Fruit fly (Drosophila melanogaster) whole organism, adult: ENCODE measurements around the gene Hrd3.

Source experiments
- CG11617 ChIP-seq: fragments of 200-800 bp; sonication (Bioruptor generic); optimal IDR thresholded peaks from 2 replicates; lab custom pipeline; 2017; ENCODE audit warnings: mild to moderate bottlenecking, missing biosample characterization, missing genetic modification reagents, missing genetic modification characterization
- CG12768 ChIP-seq: fragments of 200-800 bp; sonication (Bioruptor generic); optimal IDR thresholded peaks from 2 replicates; lab custom pipeline; 2017; ENCODE audit warnings: missing biosample characterization, missing genetic modification characterization, mild to moderate bottlenecking, moderate library complexity, missing genetic modification reagents
- CG14711 ChIP-seq: fragments of 200-800 bp; sonication (Bioruptor generic); optimal IDR thresholded peaks from 2 replicates; lab custom pipeline; 2018; ENCODE audit warnings: missing biosample characterization, mild to moderate bottlenecking, missing genetic modification characterization, moderate library complexity
- CG1620 ChIP-seq: fragments of 200-800 bp; sonication (Bioruptor generic); optimal IDR thresholded peaks from 2 replicates; lab custom pipeline; 2016; ENCODE audit warnings: missing biosample characterization, missing genetic modification characterization
- CG33017 ChIP-seq: fragments of 200-800 bp; sonication (Bioruptor generic); optimal IDR thresholded peaks from 2 replicates; lab custom pipeline; 2018; ENCODE audit warnings: missing biosample characterization, mild to moderate bottlenecking, missing genetic modification characterization, moderate library complexity
- CG5204 ChIP-seq: fragments of 200-800 bp; sonication (Bioruptor generic); optimal IDR thresholded peaks from 2 replicates; lab custom pipeline; 2016; ENCODE audit warnings: missing biosample characterization, missing genetic modification characterization
- CG7045 ChIP-seq: fragments of 200-800 bp; sonication (Bioruptor generic); optimal IDR thresholded peaks from 2 replicates; lab custom pipeline; 2017; ENCODE audit warnings: missing biosample characterization, mild to moderate bottlenecking, missing genetic modification characterization
- CG7101 ChIP-seq: fragments of 200-800 bp; sonication (Bioruptor generic); optimal IDR thresholded peaks from 2 replicates; lab custom pipeline; 2018; ENCODE audit warnings: missing biosample characterization, mild to moderate bottlenecking, missing genetic modification characterization, moderate library complexity
- Clk ChIP-seq: fragments of 200-800 bp; sonication (Bioruptor generic); optimal IDR thresholded peaks from 2 replicates; lab custom pipeline; 2017; ENCODE audit warnings: missing biosample characterization, missing genetic modification characterization
- Crg-1 ChIP-seq: fragments of 200-800 bp; sonication (Bioruptor generic); optimal IDR thresholded peaks from 2 replicates; lab custom pipeline; 2016; ENCODE audit warnings: missing biosample characterization, missing genetic modification characterization
- Hr96 ChIP-seq: fragments of 200-800 bp; sonication (Bioruptor generic); optimal IDR thresholded peaks from 2 replicates; lab custom pipeline; 2016; ENCODE audit warnings: missing biosample characterization, missing genetic modification characterization
- Mnt ChIP-seq: fragments of 200-800 bp; sonication (Bioruptor generic); optimal IDR thresholded peaks from 2 replicates; lab custom pipeline; 2016; ENCODE audit warnings: missing biosample characterization, mild to moderate bottlenecking, missing genetic modification characterization
- bab1 ChIP-seq: fragments of 200-800 bp; sonication (Bioruptor generic); optimal IDR thresholded peaks from 3 replicates; lab custom pipeline; 2019; ENCODE audit warnings: missing biosample characterization, mild to moderate bottlenecking, missing genetic modification characterization, moderate library complexity
- cic ChIP-seq: fragments of 200-800 bp; sonication (Bioruptor generic); optimal IDR thresholded peaks from 2 replicates; lab custom pipeline; 2017; ENCODE audit warnings: missing biosample characterization, mild to moderate bottlenecking, missing genetic modification characterization, moderate library complexity
- cnc ChIP-seq, 2 experiments: fragments of >200 bp; optimal IDR thresholded peaks; 2 replicates each; lab custom pipeline; 2017
- kay ChIP-seq: fragments of 200-800 bp; sonication (Bioruptor generic); peaks from one replicate; lab custom pipeline; 2016; ENCODE audit warnings: missing biosample characterization, missing genetic modification characterization, borderline replicate concordance
- ovo ChIP-seq: fragments of 200-800 bp; sonication (Bioruptor generic); optimal IDR thresholded peaks from 2 replicates; lab custom pipeline; 2016; ENCODE audit warnings: missing biosample characterization, missing genetic modification characterization
- pad ChIP-seq: fragments of 200-800 bp; sonication (Bioruptor generic); optimal IDR thresholded peaks from 3 replicates; lab custom pipeline; 2017; ENCODE audit warnings: missing biosample characterization, missing genetic modification characterization, mild to moderate bottlenecking, moderate library complexity, missing genetic modification reagents
- tj ChIP-seq: fragments of 200-800 bp; sonication (Bioruptor generic); optimal IDR thresholded peaks from 3 replicates; lab custom pipeline; 2017; ENCODE audit warnings: missing biosample characterization, mild to moderate bottlenecking, missing genetic modification characterization, moderate library complexity
- toe ChIP-seq: fragments of 200-800 bp; sonication (Bioruptor generic); optimal IDR thresholded peaks from 2 replicates; lab custom pipeline; 2016; ENCODE audit warnings: missing biosample characterization, missing genetic modification characterization

The Hrd3 gene

dm6 chr3R:23740968-23741367 lies 17.4 kb downstream of the Hrd3 start:
- TF ChIP-seq CG12768 (GFP tag; lab: Kevin White, UChicago) (no peak), bab1 (GFP tag; lab: Kevin White, UChicago) (no peak), Clk (no peak), CG7101 (tag; lab: Kevin White, UChicago) (no peak), Mnt (GFP tag; lab: Kevin White, UChicago) (no peak), Crg-1 (GFP tag; lab: Kevin White, UChicago) (no peak), CG33017 (tag; lab: Kevin White, UChicago) (no peak), toe (GFP tag; lab: Kevin White, UChicago) (no peak), CG14711 (no peak), pad (GFP tag; lab: Kevin White, UChicago) (no peak)

dm6 chr3R:23737676-23738574 lies 20.4 kb downstream of the Hrd3 start:
- no peak for TF ChIP-seq kay (GFP tag; lab: Kevin White, UChicago)
- no peak for TF ChIP-seq bab1 (GFP tag; lab: Kevin White, UChicago)
- TF ChIP-seq Clk, result no peak
- no peak for TF ChIP-seq cic
- TF ChIP-seq ovo (GFP tag; lab: Kevin White, UChicago), result no peak
- no peak for TF ChIP-seq cnc (optimal IDR thresholded peaks at IDR 0.05; lab: Kevin White, UChicago)
- no peak for TF ChIP-seq CG12768 (GFP tag; lab: Kevin White, UChicago)
- TF ChIP-seq CG7045, result no peak
- no peak for TF ChIP-seq CG11617 (GFP tag; lab: Kevin White, UChicago)
- no peak for TF ChIP-seq pad (GFP tag; lab: Kevin White, UChicago)

dm6 chr3R:23736365-23736764 lies 22.0 kb downstream of the Hrd3 start:
- TF ChIP-seq CG5204 (no peak), toe (GFP tag; lab: Kevin White, UChicago) (no peak), CG7045 (no peak), CG7101 (tag; lab: Kevin White, UChicago) (no peak), tj (GFP tag; lab: Kevin White, UChicago) (no peak), CG11617 (GFP tag; lab: Kevin White, UChicago) (no peak), cnc (optimal IDR thresholded peaks at IDR 0.05; lab: Kevin White, UChicago) (no peak)

- TF ChIP-seq kay (GFP tag; lab: Kevin White, UChicago), result no peak
- TF ChIP-seq CG7101 (tag; lab: Kevin White, UChicago), result no peak
- no peak for TF ChIP-seq Mnt (GFP tag; lab: Kevin White, UChicago)
- no peak for TF ChIP-seq toe (GFP tag; lab: Kevin White, UChicago)
- TF ChIP-seq Crg-1 (GFP tag; lab: Kevin White, UChicago), result no peak
- no peak for TF ChIP-seq CG33017 (tag; lab: Kevin White, UChicago)
- TF ChIP-seq cic, result no peak
- no peak for TF ChIP-seq tj (GFP tag; lab: Kevin White, UChicago)
- no peak for TF ChIP-seq ovo (GFP tag; lab: Kevin White, UChicago)
- TF ChIP-seq CG12768 (GFP tag; lab: Kevin White, UChicago), result no peak
- TF ChIP-seq CG11617 (GFP tag; lab: Kevin White, UChicago), result no peak
- no peak for TF ChIP-seq Clk
- no peak for TF ChIP-seq CG1620
- no peak for TF ChIP-seq Hr96 (GFP tag; lab: Kevin White, UChicago)
- no peak for TF ChIP-seq CG7045
- no peak for TF ChIP-seq CG14711
These were observed 22.7 kb downstream of the Hrd3 start for dm6 chr3R:23735648-23736047.

- TF ChIP-seq CG12768 (GFP tag; lab: Kevin White, UChicago) (no peak), cic (no peak), CG7045 (no peak), cnc (optimal IDR thresholded peaks at IDR 0.05; lab: Kevin White, UChicago) (no peak), toe (GFP tag; lab: Kevin White, UChicago) (no peak), kay (GFP tag; lab: Kevin White, UChicago) (no peak), Mnt (GFP tag; lab: Kevin White, UChicago) (no peak), CG7101 (tag; lab: Kevin White, UChicago) (no peak), CG11617 (GFP tag; lab: Kevin White, UChicago) (no peak), CG14711 (no peak), CG1620 (no peak), Clk (no peak), CG5204 (no peak)
These were observed 23.6 kb downstream of the Hrd3 start for dm6 chr3R:23734573-23735404.

- TF ChIP-seq Clk (no peak), cic (no peak), Crg-1 (GFP tag; lab: Kevin White, UChicago) (no peak), kay (GFP tag; lab: Kevin White, UChicago) (no peak), CG12768 (GFP tag; lab: Kevin White, UChicago) (no peak), toe (GFP tag; lab: Kevin White, UChicago) (no peak)
These were observed 24.6 kb downstream of the Hrd3 start for dm6 chr3R:23733771-23734170.
